Worm (Caenorhabditis elegans) whole organism, mixed stage, embryonic: ENCODE results near the gene M106.3.

Experiments used
- elt-1 ChIP-seq: sonication (generic microtip); optimal IDR thresholded peaks from 2 replicates; lab custom pipeline; 2017; ENCODE audit warnings: missing genetic modification characterization, mild to moderate bottlenecking, missing compliant biosample characterization, antibody characterized with exemption, moderate library complexity, borderline replicate concordance; ENCODE audit not compliant: insufficient read depth
- elt-3 ChIP-seq: fragments of 150-350 bp; optimal IDR thresholded peaks from 2 replicates; lab custom pipeline; 2014; ENCODE audit warnings: missing biosample characterization, missing genetic modification characterization
- lin-13 ChIP-seq: fragments of 150-350 bp; optimal IDR thresholded peaks from 2 replicates; lab custom pipeline; 2014; ENCODE audit warnings: missing biosample characterization, missing genetic modification characterization
- nhr-237 ChIP-seq: fragments of 150-350 bp; optimal IDR thresholded peaks from 2 replicates; lab custom pipeline; 2014; ENCODE audit warnings: missing biosample characterization, missing genetic modification characterization

DNA sequence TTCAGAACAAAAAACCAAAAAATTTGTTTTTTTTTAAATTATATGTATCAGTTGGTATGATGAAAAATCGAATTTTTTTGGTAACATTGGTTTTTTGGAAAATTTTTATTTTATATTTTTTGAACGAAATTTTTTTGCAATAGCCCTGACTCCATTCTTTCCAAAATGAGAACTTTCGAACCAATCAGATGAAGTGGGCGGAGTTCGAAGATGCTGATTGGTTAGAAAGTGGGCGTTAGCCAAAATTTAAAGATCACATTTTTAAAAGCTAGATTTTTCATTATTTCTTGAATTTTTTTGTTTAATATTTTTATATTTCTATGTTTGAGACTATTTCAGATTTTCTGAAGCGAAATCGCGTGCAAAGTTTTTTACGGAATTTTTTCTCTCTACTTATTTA, 596 bp upstream of the M106.3 start:
- TF ChIP-seq elt-3 (no peak), elt-1 (tag; lab: Kevin White, UChicago) (no peak), nhr-237 (no peak), lin-13 (tag; lab: Kevin White, UChicago) (no peak)
